Worm (Caenorhabditis elegans): Measurements from ENCODE around the gene Y45G5AM.5.

DNA sequence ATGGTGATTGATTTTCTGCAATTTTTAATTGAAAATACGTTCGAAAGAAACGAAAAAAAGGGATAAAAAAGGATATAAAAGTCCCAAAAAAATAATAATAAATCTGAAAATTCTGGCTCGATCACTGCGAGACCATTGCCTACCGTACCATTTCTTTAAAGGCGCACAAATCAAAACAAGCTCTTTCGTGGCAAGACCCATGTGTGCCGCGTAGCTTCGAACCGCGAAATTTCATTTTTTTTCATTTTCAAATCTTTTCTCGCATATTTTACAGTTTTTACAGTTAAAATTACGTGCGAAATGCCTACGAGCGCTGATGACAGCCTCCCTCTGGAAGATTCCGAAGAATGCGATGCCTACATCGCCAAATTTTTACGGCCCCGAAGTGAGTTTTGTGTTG lies 15.4 kb downstream of the Y45G5AM.5 start, which contains the start of the genes coh-4 and pid-5:
- TF ChIP-seq mdl-1 (tag; optimal IDR thresholded peaks at IDR 0.05), result no peak
- no peak for TF ChIP-seq fkh-10 (GFP tag; optimal IDR thresholded peaks at IDR 0.05)
- TF ChIP-seq lin-15B (tag; optimal IDR thresholded peaks at IDR 0.05), result no peak
- no peak for TF ChIP-seq aly-2 (tag; optimal IDR thresholded peaks at IDR 0.05)
- TF ChIP-seq ceh-82 (tag; optimal IDR thresholded peaks at IDR 0.05), result no peak
- no peak for TF ChIP-seq R02D3.7 (tag; optimal IDR thresholded peaks at IDR 0.05)
- TF ChIP-seq snpc-4 (tag; optimal IDR thresholded peaks at IDR 0.05), result no peak
- TF ChIP-seq nhr-10 (tag; optimal IDR thresholded peaks at IDR 0.05), result no peak
- TF ChIP-seq zfp-3 (GFP tag; conservative IDR thresholded peaks at IDR 0.05), result no peak
